Worm (Caenorhabditis elegans) whole organism, mixed stage, embryonic: ENCODE results near the gene daf-4.

ENCODE experiments used
- M03D4.4 ChIP-seq: sonication (generic microtip); optimal IDR thresholded peaks from 2 replicates; lab custom pipeline; 2017; ENCODE audit warnings: mild to moderate bottlenecking, missing genetic modification characterization, missing compliant biosample characterization
- bed-3 ChIP-seq: fragments of 200-800 bp; sonication (Bioruptor generic); optimal IDR thresholded peaks from 3 replicates; lab custom pipeline; 2018; ENCODE audit warnings: mild to moderate bottlenecking, missing genetic modification characterization, moderate library complexity, missing compliant biosample characterization
- blmp-1 ChIP-seq: fragments of 150-350 bp; optimal IDR thresholded peaks from 2 replicates; lab custom pipeline; 2014; ENCODE audit warnings: missing biosample characterization, missing genetic modification characterization
- ceh-39 ChIP-seq: fragments of 150-350 bp; optimal IDR thresholded peaks from 2 replicates; lab custom pipeline; 2014; ENCODE audit warnings: missing biosample characterization, missing genetic modification characterization
- ceh-43 ChIP-seq: fragments of 200-800 bp; sonication (Bioruptor generic); optimal IDR thresholded peaks from 2 replicates; lab custom pipeline; 2018; ENCODE audit warnings: mild to moderate bottlenecking, missing genetic modification characterization, moderate library complexity, missing compliant biosample characterization
- ceh-83 ChIP-seq: fragments of 200-800 bp; sonication (Bioruptor generic); optimal IDR thresholded peaks from 2 replicates; lab custom pipeline; 2018; ENCODE audit warnings: mild to moderate bottlenecking, missing genetic modification characterization, missing compliant biosample characterization
- ces-1 ChIP-seq: fragments of 150-350 bp; optimal IDR thresholded peaks from 2 replicates; lab custom pipeline; 2014; ENCODE audit warnings: missing biosample characterization, missing genetic modification reagents, missing genetic modification characterization
- cnd-1 ChIP-seq: fragments of 200-800 bp; sonication (Bioruptor generic); optimal IDR thresholded peaks from 2 replicates; lab custom pipeline; 2018; ENCODE audit warnings: mild to moderate bottlenecking, missing genetic modification characterization, missing compliant biosample characterization
- drap-1 ChIP-seq: fragments of 200-800 bp; sonication (Bioruptor generic); optimal IDR thresholded peaks from 3 replicates; lab custom pipeline; 2018; ENCODE audit warnings: mild to moderate bottlenecking, missing genetic modification characterization, missing compliant biosample characterization
- elt-1 ChIP-seq: sonication (generic microtip); optimal IDR thresholded peaks from 2 replicates; lab custom pipeline; 2017; ENCODE audit warnings: missing genetic modification characterization, mild to moderate bottlenecking, missing compliant biosample characterization, antibody characterized with exemption, moderate library complexity, borderline replicate concordance; ENCODE audit not compliant: insufficient read depth
- elt-3 ChIP-seq: fragments of 150-350 bp; optimal IDR thresholded peaks from 2 replicates; lab custom pipeline; 2014; ENCODE audit warnings: missing biosample characterization, missing genetic modification characterization
- flh-1 ChIP-seq: fragments of 200-800 bp; sonication (Bioruptor generic); optimal IDR thresholded peaks from 2 replicates; lab custom pipeline; 2018; ENCODE audit warnings: mild to moderate bottlenecking, missing genetic modification characterization, moderate library complexity, missing compliant biosample characterization
- ham-2 ChIP-seq: fragments of 200-800 bp; sonication (Bioruptor generic); optimal IDR thresholded peaks from 2 replicates; lab custom pipeline; 2018; ENCODE audit warnings: mild to moderate bottlenecking, missing genetic modification characterization, missing compliant biosample characterization
- hlh-1 ChIP-seq: fragments of 150-350 bp; optimal IDR thresholded peaks from 2 replicates; lab custom pipeline; 2014; ENCODE audit warnings: missing biosample characterization, missing genetic modification reagents, missing genetic modification characterization
- lin-13 ChIP-seq: fragments of 150-350 bp; optimal IDR thresholded peaks from 2 replicates; lab custom pipeline; 2014; ENCODE audit warnings: missing biosample characterization, missing genetic modification characterization
- lin-32 ChIP-seq: fragments of 200-800 bp; sonication (Bioruptor generic); optimal IDR thresholded peaks from 2 replicates; lab custom pipeline; 2018; ENCODE audit warnings: mild to moderate bottlenecking, missing genetic modification characterization, missing compliant biosample characterization
- lsy-2 ChIP-seq: fragments of 150-350 bp; optimal IDR thresholded peaks from 2 replicates; lab custom pipeline; 2014; ENCODE audit warnings: missing biosample characterization, missing genetic modification characterization
- mab-5 ChIP-seq: fragments of 150-350 bp; optimal IDR thresholded peaks from 2 replicates; lab custom pipeline; 2014; ENCODE audit warnings: missing biosample characterization, missing genetic modification characterization
- mep-1 ChIP-seq: fragments of 150-350 bp; optimal IDR thresholded peaks from 2 replicates; lab custom pipeline; 2017; ENCODE audit warnings: missing biosample characterization, missing genetic modification reagents, missing genetic modification characterization, inconsistent platforms
- mls-2 ChIP-seq: sonication (generic microtip); optimal IDR thresholded peaks from 2 replicates; lab custom pipeline; 2016; ENCODE audit warnings: mild to moderate bottlenecking, missing genetic modification characterization, moderate library complexity, missing compliant biosample characterization
- nhr-12 ChIP-seq: fragments of 150-350 bp; optimal IDR thresholded peaks from 2 replicates; lab custom pipeline; 2014; ENCODE audit warnings: missing biosample characterization, missing genetic modification characterization
- nhr-2 ChIP-seq: fragments of 150-350 bp; optimal IDR thresholded peaks from 2 replicates; lab custom pipeline; 2014; ENCODE audit warnings: missing biosample characterization, missing genetic modification characterization
- nhr-237 ChIP-seq: fragments of 150-350 bp; optimal IDR thresholded peaks from 2 replicates; lab custom pipeline; 2014; ENCODE audit warnings: missing biosample characterization, missing genetic modification characterization
- nhr-28 ChIP-seq: fragments of 150-350 bp; optimal IDR thresholded peaks from 2 replicates; lab custom pipeline; 2014; ENCODE audit warnings: missing biosample characterization, missing genetic modification characterization
- nhr-76 ChIP-seq: sonication (generic microtip); optimal IDR thresholded peaks from 2 replicates; lab custom pipeline; 2017; ENCODE audit warnings: missing biosample characterization, missing genetic modification characterization
- pha-4 ChIP-seq: fragments of 150-350 bp; optimal IDR thresholded peaks from 2 replicates; lab custom pipeline; 2018; ENCODE audit warnings: missing biosample characterization, missing genetic modification reagents, missing genetic modification characterization
- sem-2 ChIP-seq: fragments of 200-800 bp; sonication (Bioruptor generic); optimal IDR thresholded peaks from 2 replicates; lab custom pipeline; 2018; ENCODE audit warnings: mild to moderate bottlenecking, missing genetic modification characterization, missing compliant biosample characterization
- snpc-4 ChIP-seq: fragments of 150-350 bp; optimal IDR thresholded peaks from 2 replicates; lab custom pipeline; 2014; ENCODE audit warnings: missing biosample characterization, missing genetic modification characterization
- sptf-1 ChIP-seq: sonication (generic microtip); optimal IDR thresholded peaks from 2 replicates; lab custom pipeline; 2017; ENCODE audit warnings: mild to moderate bottlenecking, missing genetic modification characterization, moderate library complexity, missing compliant biosample characterization
- tbx-8 ChIP-seq: fragments of 200-800 bp; sonication (Bioruptor generic); optimal IDR thresholded peaks from 2 replicates; lab custom pipeline; 2018; ENCODE audit warnings: mild to moderate bottlenecking, missing genetic modification characterization, moderate library complexity, missing compliant biosample characterization
- unc-120 ChIP-seq: sonication (generic microtip); optimal IDR thresholded peaks from 2 replicates; lab custom pipeline; 2017; ENCODE audit warnings: missing genetic modification characterization, missing compliant biosample characterization; ENCODE audit not compliant: poor library complexity, severe bottlenecking
- unc-39 ChIP-seq: fragments of 150-350 bp; optimal IDR thresholded peaks from 2 replicates; lab custom pipeline; 2014; ENCODE audit warnings: missing biosample characterization, missing genetic modification characterization
- unc-62 ChIP-seq: fragments of 150-350 bp; optimal IDR thresholded peaks from 2 replicates; lab custom pipeline; 2014; ENCODE audit warnings: missing biosample characterization, missing genetic modification reagents, missing genetic modification characterization
- zip-8 ChIP-seq: fragments of 150-350 bp; optimal IDR thresholded peaks from 2 replicates; lab custom pipeline; 2014; ENCODE audit warnings: missing biosample characterization, missing genetic modification characterization
- ztf-11 ChIP-seq: fragments of 150-350 bp; optimal IDR thresholded peaks from 2 replicates; lab custom pipeline; 2014; ENCODE audit warnings: missing biosample characterization, missing genetic modification characterization

The daf-4 gene

DNA sequence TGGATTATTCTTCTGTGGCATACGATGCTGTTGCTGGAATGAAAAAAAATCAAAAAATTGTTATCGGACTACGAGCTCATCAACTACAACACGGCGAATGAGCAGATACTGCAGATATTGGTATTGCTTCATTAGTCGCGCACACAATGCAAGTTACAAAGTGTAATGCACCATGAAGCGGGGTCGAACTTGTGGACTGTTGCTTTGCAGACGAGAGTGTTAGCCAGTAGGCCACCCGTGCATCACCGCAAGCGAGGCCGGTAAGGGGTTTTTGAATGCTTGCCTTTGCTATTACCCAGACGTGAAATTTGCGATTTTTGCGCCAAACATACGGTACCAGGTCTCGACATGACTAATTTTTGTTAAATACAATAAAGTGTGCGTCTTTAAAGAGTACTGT lies 22.9 kb upstream of the daf-4 start:
- TF ChIP-seq flh-1 (peak; percentile 92), ceh-39 (tag; lab: Kevin White, UChicago) (no peak), mls-2 (tag; lab: Kevin White, UChicago) (peak; percentile 97), snpc-4 (tag; lab: Kevin White, UChicago) (no peak), ces-1 (GFP tag; lab: Kevin White, UChicago) (no peak), drap-1 (GFP tag; lab: Kevin White, UChicago) (peak; percentile 97), ceh-43 (GFP tag; lab: Kevin White, UChicago) (peak; percentile 89), lin-32 (GFP tag; lab: Kevin White, UChicago) (peak; percentile 94), ceh-83 (peak; percentile 98), unc-120 (peak; percentile 84), nhr-12 (tag; lab: Kevin White, UChicago) (no peak), lin-13 (tag; lab: Kevin White, UChicago) (peak; percentile 87), zip-8 (tag; lab: Kevin White, UChicago) (no peak), cnd-1 (tag; lab: Kevin White, UChicago) (peak; percentile 97), nhr-76 (tag; lab: Kevin White, UChicago) (peak; percentile 47), bed-3 (peak; percentile 86), sptf-1 (tag; lab: Kevin White, UChicago) (peak; percentile 96), M03D4.4 (peak; percentile 97), lsy-2 (tag; lab: Kevin White, UChicago) (peak; percentile 42), ztf-11 (tag; lab: Kevin White, UChicago) (peak; percentile 70), tbx-8 (GFP tag; lab: Kevin White, UChicago) (peak; percentile 96), unc-39 (tag; lab: Kevin White, UChicago) (peak; percentile 70), mab-5 (tag; lab: Kevin White, UChicago) (no peak), blmp-1 (no peak), elt-3 (tag; lab: Kevin White, UChicago) (no peak), sem-2 (GFP tag; lab: Kevin White, UChicago) (peak; percentile 96), mep-1 (tag; lab: Kevin White, UChicago) (peak; percentile 47), nhr-237 (tag; lab: Kevin White, UChicago) (peak; percentile 12), nhr-28 (tag; lab: Kevin White, UChicago) (peak; percentile 70), ham-2 (GFP tag; lab: Kevin White, UChicago) (peak; percentile 94), elt-1 (tag; lab: Kevin White, UChicago) (no peak), hlh-1 (peak; percentile 70), pha-4 (tag; lab: Kevin White, UChicago) (peak; percentile 95), nhr-2 (tag; lab: Kevin White, UChicago) (no peak), unc-62 (peak; percentile 30)

DNA sequence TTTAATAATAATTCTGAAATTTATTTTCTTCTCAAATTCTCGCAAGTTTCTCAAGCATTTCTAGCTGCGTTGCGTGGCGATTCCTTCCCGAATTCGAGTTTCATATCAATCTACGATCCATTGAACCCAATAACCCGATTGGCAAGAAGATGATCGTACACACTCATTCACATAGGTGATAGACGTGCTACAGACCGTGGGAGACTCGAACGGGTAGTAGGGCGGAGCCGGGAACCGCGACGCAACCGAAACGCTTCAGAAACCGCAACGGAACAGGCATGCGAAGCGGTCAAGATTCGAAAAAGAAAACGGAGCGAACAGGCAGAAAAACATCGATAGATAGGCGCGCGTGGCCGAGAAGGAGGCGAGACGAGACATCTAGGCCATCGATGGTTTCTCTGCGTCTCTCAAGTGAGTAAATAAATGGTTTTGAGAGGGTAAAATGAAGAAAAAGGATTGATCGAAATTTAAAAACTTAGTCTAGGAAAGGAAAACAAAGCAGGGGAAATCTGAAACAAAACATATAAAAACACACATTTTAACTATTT lies 21.4 kb upstream of the daf-4 start, which contains the start of gene madf-11:
madf-11 (minus strand) TSS at position 51 of the 548 bp plus-strand sequence.
- TF ChIP-seq M03D4.4 (peak; percentile 17), elt-1 (tag; lab: Kevin White, UChicago) (no peak), mep-1 (tag; lab: Kevin White, UChicago) (peak; percentile 36), nhr-76 (tag; lab: Kevin White, UChicago) (no peak), flh-1 (no peak), sptf-1 (tag; lab: Kevin White, UChicago) (peak; percentile 58), unc-120 (peak; percentile 31), lsy-2 (tag; lab: Kevin White, UChicago) (peak; percentile 49), ham-2 (GFP tag; lab: Kevin White, UChicago) (peak; percentile 60), hlh-1 (peak; percentile 3), nhr-12 (tag; lab: Kevin White, UChicago) (no peak), pha-4 (tag; lab: Kevin White, UChicago) (peak; percentile 71), nhr-237 (tag; lab: Kevin White, UChicago) (peak; percentile 34), ztf-11 (tag; lab: Kevin White, UChicago) (no peak), mab-5 (tag; lab: Kevin White, UChicago) (no peak), ceh-39 (tag; lab: Kevin White, UChicago) (peak; percentile 72), sem-2 (GFP tag; lab: Kevin White, UChicago) (no peak), drap-1 (GFP tag; lab: Kevin White, UChicago) (no peak), cnd-1 (tag; lab: Kevin White, UChicago) (no peak), zip-8 (tag; lab: Kevin White, UChicago) (no peak), lin-13 (tag; lab: Kevin White, UChicago) (no peak)
